Worm (Caenorhabditis elegans): ENCODE data around the gene C34H4.1.

Gene C34H4.1

DNA sequence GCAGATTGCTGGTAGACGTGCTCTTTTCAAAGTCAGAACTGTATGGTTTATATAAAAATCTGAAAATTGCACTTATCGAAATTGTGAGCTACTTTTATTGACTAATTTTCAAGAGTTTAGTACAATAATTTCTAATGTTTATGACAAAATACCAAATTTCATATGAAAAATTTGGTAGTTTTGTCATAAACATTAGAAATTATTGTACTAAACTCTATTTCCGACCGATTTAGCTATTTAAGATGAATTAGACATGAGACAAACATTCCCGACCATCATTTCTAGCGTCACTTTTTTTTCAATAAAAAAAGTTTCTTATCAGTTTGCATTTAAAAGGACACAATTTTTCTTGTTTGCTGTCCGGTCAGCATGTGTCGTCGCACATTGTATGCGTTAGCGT lies 4.8 kb upstream of the C34H4.1 start, which contains the start of gene tag-244:
Gene tag-244, plus strand, starts transcription at position 301 of the 400 bp plus-strand sequence.
- peak; percentile 9 for TF ChIP-seq nhr-28 (tag; optimal IDR thresholded peaks at IDR 0.05)
- TF ChIP-seq hif-1 (tag; optimal IDR thresholded peaks at IDR 0.05): no peak
- TF ChIP-seq lsy-2 (tag; optimal IDR thresholded peaks at IDR 0.05): no peak
- TF ChIP-seq tag-97 (GFP tag; IDR thresholded peaks at IDR 0.05): no peak
- TF ChIP-seq pqm-1 (tag; optimal IDR thresholded peaks at IDR 0.05): peak; percentile 56
- no peak for TF ChIP-seq madf-9 (GFP tag; conservative IDR thresholded peaks at IDR 0.05)
- no peak for TF ChIP-seq mxl-3 (GFP tag; optimal IDR thresholded peaks at IDR 0.05)
- no peak for TF ChIP-seq nhr-76 (tag; optimal IDR thresholded peaks at IDR 0.05)
- no peak for TF ChIP-seq rbr-2 (tag; optimal IDR thresholded peaks at IDR 0.05)
- TF ChIP-seq daf-16 (GFP tag; optimal IDR thresholded peaks at IDR 0.05): no peak
- peak; percentile 6 for TF ChIP-seq daf-16 (tag; optimal IDR thresholded peaks at IDR 0.05)

DNA sequence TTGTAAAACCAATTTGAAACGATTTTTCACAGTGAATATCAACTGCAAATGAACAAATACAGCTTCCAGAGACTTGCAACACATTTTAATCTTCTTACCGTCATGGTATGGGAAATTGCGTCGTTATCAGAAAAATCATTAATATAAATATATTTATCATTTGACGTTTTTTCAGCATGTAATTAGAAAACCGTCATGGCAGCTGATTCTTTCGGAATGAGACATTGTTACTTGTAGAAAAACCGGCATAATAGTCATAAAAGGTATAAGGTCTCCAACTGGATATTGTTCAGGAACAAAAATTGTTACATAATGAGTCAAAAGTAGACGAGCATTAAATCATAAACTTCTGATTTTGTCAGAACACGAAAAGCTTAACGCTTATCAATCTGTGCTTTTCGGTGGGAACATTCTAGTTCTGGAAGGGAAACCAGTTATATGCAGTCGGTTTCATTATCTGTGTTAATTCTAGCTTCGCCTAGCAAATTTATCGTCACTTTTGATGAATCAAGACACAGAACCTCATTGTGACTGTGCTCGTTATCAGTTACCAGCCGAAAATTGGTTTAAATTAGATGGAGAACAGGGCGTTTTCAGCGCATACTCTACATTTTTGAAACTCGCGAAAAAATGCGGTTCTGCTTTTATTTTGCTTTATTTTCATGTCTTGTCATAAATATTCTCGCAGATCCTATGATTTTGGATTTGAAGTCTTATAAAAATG lies 2.0 kb upstream of the C34H4.1 start, which contains the start of gene C34H4.2:
Gene C34H4.2, plus strand, starts transcription at position 558 of the 724 bp plus-strand sequence.
- TF ChIP-seq ceh-20 (GFP tag; IDR thresholded peaks at IDR 0.05) (no peak), ceh-32 (tag; optimal IDR thresholded peaks at IDR 0.05; ENCODE audit: poor library complexity) (no peak), nhr-28 (tag; optimal IDR thresholded peaks at IDR 0.05) (peak; percentile 62), dmd-6 (GFP tag; IDR thresholded peaks at IDR 0.05) (peak; percentile 11; the same call in 1 of the 2 replicates), nhr-10 (tag; optimal IDR thresholded peaks at IDR 0.05) (no peak), daf-19 (GFP tag; conservative IDR thresholded peaks at IDR 0.05) (no peak), lim-7 (GFP tag; IDR thresholded peaks at IDR 0.05) (no peak), pqm-1 (tag; optimal IDR thresholded peaks at IDR 0.05) (peak; percentile 44), hlh-11 (tag; optimal IDR thresholded peaks at IDR 0.05) (peak; percentile 1)

DNA sequence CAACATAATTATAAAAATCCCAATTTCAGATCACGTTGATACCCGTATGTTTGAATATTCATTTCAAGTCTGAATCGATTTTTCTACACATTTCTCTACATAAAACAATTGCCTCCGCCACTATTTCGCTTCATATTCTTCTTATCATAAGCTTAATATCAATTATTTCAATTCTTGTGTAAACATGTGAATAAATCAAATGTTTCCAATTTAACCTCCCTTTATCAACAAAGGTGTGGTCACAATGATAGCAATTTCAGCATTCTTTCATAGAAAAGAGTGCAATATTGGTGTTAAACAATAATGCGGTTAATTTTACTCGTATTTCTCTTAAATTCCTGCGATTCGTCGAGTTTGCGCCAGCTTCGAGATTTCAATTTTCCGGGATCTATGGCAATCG lies 4.6 kb downstream of the C34H4.1 start, which contains the start of gene Y41D4B.17:
Gene Y41D4B.17, plus strand, starts transcription at position 174 of the 400 bp plus-strand sequence.
- TF ChIP-seq set-16 (GFP tag; IDR thresholded peaks at IDR 0.05) (no peak), nhr-25 (tag; optimal IDR thresholded peaks at IDR 0.05; ENCODE audit: borderline replicate concordance, insufficient read depth) (no peak), hlh-11 (tag; optimal IDR thresholded peaks at IDR 0.05) (peak; percentile 4), hmg-1.1 (GFP tag; IDR thresholded peaks at IDR 0.05) (no peak), lsy-2 (tag; optimal IDR thresholded peaks at IDR 0.05) (no peak), fos-1 (tag; optimal IDR thresholded peaks at IDR 0.05) (no peak), daf-16 (GFP tag; optimal IDR thresholded peaks at IDR 0.05) (no peak), daf-16 (tag; optimal IDR thresholded peaks at IDR 0.05) (peak; percentile 76), attf-4 (tag; optimal IDR thresholded peaks at IDR 0.05) (no peak), mxl-2 (GFP tag; conservative IDR thresholded peaks at IDR 0.05) (no peak), dmd-6 (GFP tag; IDR thresholded peaks at IDR 0.05) (peak; percentile 7; the same call in 1 of the 2 replicates), pqm-1 (tag; optimal IDR thresholded peaks at IDR 0.05) (peak; percentile 79), tag-97 (GFP tag; IDR thresholded peaks at IDR 0.05) (no peak), ZK546.5 (tag; optimal IDR thresholded peaks at IDR 0.05) (no peak), Y5F2A.4 (GFP tag; optimal IDR thresholded peaks at IDR 0.05) (no peak), vab-7 (GFP tag; IDR thresholded peaks at IDR 0.05) (no peak), arid-1 (GFP tag; conservative IDR thresholded peaks at IDR 0.05) (no peak), dve-1 (tag; optimal IDR thresholded peaks at IDR 0.05; ENCODE audit: insufficient read depth) (peak; percentile 7)

DNA sequence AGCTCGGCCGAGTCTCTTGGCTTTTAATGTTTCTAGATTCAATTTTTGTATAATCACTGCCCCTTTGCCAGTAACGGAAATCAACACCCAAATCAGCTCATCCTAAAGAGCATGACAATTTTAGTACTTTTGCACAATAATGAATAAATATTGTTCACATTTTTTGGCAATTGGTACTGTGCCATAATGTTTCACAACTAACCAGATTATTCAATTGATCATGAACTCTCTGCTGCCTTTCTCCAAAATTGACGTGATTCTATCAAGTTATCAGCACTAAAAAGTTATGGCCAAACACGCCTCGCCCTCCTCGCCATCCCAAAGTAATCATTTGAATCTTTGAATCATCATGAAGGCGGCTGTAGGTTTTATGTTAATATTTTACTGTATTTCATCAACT lies 6.5 kb downstream of the C34H4.1 start, which contains the start of gene hpo-6:
Gene hpo-6, plus strand, starts transcription at position 301 of the 400 bp plus-strand sequence.
- TF ChIP-seq zfp-2 (tag; optimal IDR thresholded peaks at IDR 0.05) (no peak), zip-2 (tag; optimal IDR thresholded peaks at IDR 0.05) (no peak), ztf-11 (tag; optimal IDR thresholded peaks at IDR 0.05) (no peak), F49E8.2 (tag; optimal IDR thresholded peaks at IDR 0.05; ENCODE audit: borderline replicate concordance) (no peak), F37D6.2 (tag; optimal IDR thresholded peaks at IDR 0.05) (no peak), daf-16 (GFP tag; optimal IDR thresholded peaks at IDR 0.05) (no peak), daf-16 (tag; optimal IDR thresholded peaks at IDR 0.05) (peak; percentile 58), ama-1 (optimal IDR thresholded peaks at IDR 0.05) (no peak), spr-3 (GFP tag; optimal IDR thresholded peaks at IDR 0.05) (no peak), pqm-1 (tag; optimal IDR thresholded peaks at IDR 0.05) (peak; percentile 45), snpc-4 (tag; optimal IDR thresholded peaks at IDR 0.05) (no peak), lin-39 (tag; optimal IDR thresholded peaks at IDR 0.05) (no peak), ces-1 (GFP tag; optimal IDR thresholded peaks at IDR 0.05) (no peak), mdl-1 (tag; optimal IDR thresholded peaks at IDR 0.05) (no peak), attf-4 (tag; optimal IDR thresholded peaks at IDR 0.05) (no peak), lin-1 (GFP tag; IDR thresholded peaks at IDR 0.05) (no peak)
